Worm (Caenorhabditis elegans) whole organism, late embryonic: ENCODE measurements around the gene Y82E9BL.3.

Source experiments
- K02D7.2 ChIP-seq: sonication (generic microtip); optimal IDR thresholded peaks from 2 replicates; lab custom pipeline; 2017; ENCODE audit warnings: mild to moderate bottlenecking, missing genetic modification characterization, missing compliant biosample characterization
- elt-2 ChIP-seq: sonication (generic microtip); optimal IDR thresholded peaks from 2 replicates; lab custom pipeline; 2016; ENCODE audit warnings: missing genetic modification reagents, missing genetic modification characterization, missing compliant biosample characterization
- fkh-10 ChIP-seq: fragments of 150-350 bp; optimal IDR thresholded peaks from 2 replicates; lab custom pipeline; 2014; ENCODE audit warnings: missing biosample characterization, missing genetic modification reagents, missing genetic modification characterization
- fkh-6 ChIP-seq: sonication (generic microtip); optimal IDR thresholded peaks from 2 replicates; lab custom pipeline; 2016; ENCODE audit warnings: missing genetic modification characterization, missing compliant biosample characterization
- pqm-1 ChIP-seq: sonication (generic microtip); optimal IDR thresholded peaks from 2 replicates; lab custom pipeline; 2016; ENCODE audit warnings: missing genetic modification characterization, missing compliant biosample characterization
- unc-86 ChIP-seq: sonication (generic microtip); optimal IDR thresholded peaks from 2 replicates; lab custom pipeline; 2016; ENCODE audit warnings: missing genetic modification characterization, missing compliant biosample characterization
- zip-5 ChIP-seq: sonication (generic microtip); optimal IDR thresholded peaks from 2 replicates; lab custom pipeline; 2016; ENCODE audit warnings: missing genetic modification characterization, missing compliant biosample characterization

DNA sequence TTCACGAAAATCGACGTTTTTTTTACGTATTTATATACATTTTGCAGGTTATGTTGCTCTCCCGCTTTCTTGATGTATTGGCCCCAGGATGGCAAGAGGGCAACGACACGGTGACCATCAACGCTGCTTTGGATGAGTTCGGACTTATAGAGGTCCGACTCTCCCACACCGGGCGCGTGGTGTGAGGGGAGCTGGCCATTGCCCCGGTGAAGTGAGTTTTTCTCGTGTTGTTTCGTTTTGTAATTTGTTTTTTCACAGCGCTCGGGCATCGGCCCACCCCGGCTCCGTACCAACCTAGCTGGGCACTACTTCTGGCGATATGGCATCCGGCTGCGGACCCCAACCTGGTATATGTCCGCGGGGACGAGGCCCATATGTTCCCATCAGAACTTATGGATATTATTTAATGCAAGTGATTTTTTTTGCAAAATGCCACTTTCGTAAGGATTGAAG lies 23.7 kb upstream of the Y82E9BL.3 start, which contains the start of gene Y82E9BR.20:
- TF ChIP-seq zip-5: no peak
- TF ChIP-seq fkh-6 (tag; lab: Kevin White, UChicago): no peak
- TF ChIP-seq elt-2 (tag; lab: Kevin White, UChicago): no peak
- TF ChIP-seq K02D7.2 (tag; lab: Kevin White, UChicago): no peak
- TF ChIP-seq fkh-10 (GFP tag; lab: Kevin White, UChicago): no peak
- no peak for TF ChIP-seq unc-86 (tag; lab: Kevin White, UChicago)
- no peak for TF ChIP-seq pqm-1 (tag; lab: Kevin White, UChicago)
